Fruit fly (Drosophila melanogaster) whole organism, pupa: ENCODE measurements around the gene SA2.
A peak's percentile ranks its signal among the peaks of the same experiment; 100 is the strongest.

Source experiments
- CG10348 ChIP-seq: fragments of 200-800 bp; sonication (Bioruptor generic); IDR thresholded peaks from 2 replicates; pipeline ENCODE4 v1.3.6; 2022; ENCODE audit warnings: missing biosample characterization, missing genetic modification characterization
- CG12605 ChIP-seq: fragments of 200-800 bp; sonication (Bioruptor generic); IDR thresholded peaks from 2 replicates; pipeline ENCODE4 v1.3.6; 2022; ENCODE audit warnings: missing biosample characterization, missing genetic modification characterization
- CG13204 ChIP-seq: fragments of 200-800 bp; sonication (Bioruptor generic); optimal IDR thresholded peaks from 2 replicates; lab custom pipeline; 2018; ENCODE audit warnings: missing biosample characterization, mild to moderate bottlenecking, missing genetic modification characterization, moderate library complexity
- CG14655 ChIP-seq: fragments of 200-800 bp; sonication (Bioruptor generic); optimal IDR thresholded peaks from 3 replicates; lab custom pipeline; 2017; ENCODE audit warnings: mild to moderate bottlenecking, missing biosample characterization, missing genetic modification reagents, missing genetic modification characterization
- CG15710 ChIP-seq: fragments of 200-800 bp; sonication (Bioruptor generic); optimal IDR thresholded peaks from 2 replicates; lab custom pipeline; 2018; ENCODE audit warnings: missing biosample characterization, mild to moderate bottlenecking, missing genetic modification characterization, moderate library complexity
- CG17806 ChIP-seq: fragments of 200-800 bp; sonication (Bioruptor generic); optimal IDR thresholded peaks from 2 replicates; lab custom pipeline; 2018; ENCODE audit warnings: missing biosample characterization, mild to moderate bottlenecking, missing genetic modification characterization, moderate library complexity
- CG32121 ChIP-seq: fragments of 200-800 bp; sonication (Bioruptor generic); IDR thresholded peaks from 2 replicates; pipeline ENCODE4 v1.3.6; 2022; ENCODE audit warnings: missing biosample characterization, missing genetic modification characterization
- CG34367 ChIP-seq: fragments of 200-800 bp; sonication (Bioruptor generic); optimal IDR thresholded peaks from 2 replicates; lab custom pipeline; 2018; ENCODE audit warnings: missing biosample characterization, mild to moderate bottlenecking, missing genetic modification characterization
- CG4496 ChIP-seq: fragments of 200-800 bp; sonication (Bioruptor generic); IDR thresholded peaks from 3 replicates; pipeline ENCODE4 v1.3.6; 2022; ENCODE audit warnings: missing biosample characterization, missing genetic modification characterization
- CG8159 ChIP-seq: fragments of 200-800 bp; sonication (Bioruptor generic); optimal IDR thresholded peaks from 3 replicates; lab custom pipeline; 2018; ENCODE audit warnings: missing biosample characterization, mild to moderate bottlenecking, missing genetic modification characterization, moderate library complexity
- CG8301 ChIP-seq: fragments of 200-800 bp; sonication (Bioruptor generic); optimal IDR thresholded peaks from 2 replicates; lab custom pipeline; 2018; ENCODE audit warnings: missing biosample characterization, mild to moderate bottlenecking, missing genetic modification characterization
- CG9948 ChIP-seq: fragments of 200-800 bp; sonication (Bioruptor generic); optimal IDR thresholded peaks from 2 replicates; lab custom pipeline; 2018; ENCODE audit warnings: missing biosample characterization, mild to moderate bottlenecking, missing genetic modification characterization, moderate library complexity
- D1 ChIP-seq: fragments of 200-800 bp; sonication (Bioruptor generic); optimal IDR thresholded peaks from 2 replicates; lab custom pipeline; 2018; ENCODE audit warnings: missing biosample characterization, mild to moderate bottlenecking, missing genetic modification characterization, moderate library complexity
- EcR ChIP-seq: fragments of 200-800 bp; sonication (Bioruptor generic); optimal IDR thresholded peaks from 3 replicates; lab custom pipeline; 2019; ENCODE audit warnings: missing biosample characterization, missing genetic modification characterization, mild to moderate bottlenecking, moderate library complexity, missing genetic modification reagents
- Ets98B ChIP-seq: fragments of 200-800 bp; sonication (Bioruptor generic); IDR thresholded peaks from 2 replicates; pipeline ENCODE4 v1.3.6; 2022; ENCODE audit warnings: missing biosample characterization, missing genetic modification characterization
- Pif1A ChIP-seq: fragments of 200-800 bp; sonication (Bioruptor generic); optimal IDR thresholded peaks from 3 replicates; lab custom pipeline; 2016; ENCODE audit warnings: missing biosample characterization, missing genetic modification characterization
- Pif1B ChIP-seq: fragments of 200-800 bp; sonication (Bioruptor generic); optimal IDR thresholded peaks from 3 replicates; lab custom pipeline; 2016; ENCODE audit warnings: missing biosample characterization, missing genetic modification characterization
- Snoo ChIP-seq: fragments of 200-800 bp; sonication (Bioruptor generic); optimal IDR thresholded peaks from 3 replicates; lab custom pipeline; 2017; ENCODE audit warnings: missing biosample characterization, mild to moderate bottlenecking, missing genetic modification characterization, inconsistent platforms
- fd96Ca ChIP-seq: fragments of 200-800 bp; sonication (Bioruptor generic); IDR thresholded peaks from 3 replicates; pipeline ENCODE4 v1.3.6; 2022; ENCODE audit warnings: missing biosample characterization, missing genetic modification characterization
- gl ChIP-seq: fragments of 200-800 bp; sonication (Bioruptor generic); optimal IDR thresholded peaks from 2 replicates; lab custom pipeline; 2018; ENCODE audit warnings: missing biosample characterization, mild to moderate bottlenecking, missing genetic modification characterization
- rn ChIP-seq: fragments of 200-800 bp; sonication (Bioruptor generic); IDR thresholded peaks from 2 replicates; pipeline ENCODE4 v1.3.6; 2022; ENCODE audit warnings: missing biosample characterization, missing genetic modification characterization

SA2 gene

dm6 chr3L:1471960-1472359 is 34.3 kb upstream of the SA2 start, which contains the start of gene Naa30B:
Gene Naa30B, minus strand, starts transcription at chr3L:1472060.
- TF ChIP-seq gl (tag; lab: Kevin White, UChicago) (no peak), CG32121 (GFP tag; lab: Robert Waterston, UW) (no peak), CG8301 (no peak), CG17806 (tag; lab: Kevin White, UChicago) (no peak), CG14655 (GFP tag; lab: Kevin White, UChicago) (no peak), EcR (no peak), CG12605 (GFP tag; lab: Robert Waterston, UW) (no peak), Pif1A (no peak), D1 (tag; lab: Kevin White, UChicago) (no peak)

dm6 chr3L:1471037-1471436 is 33.4 kb upstream of the SA2 start:
- no peak for TF ChIP-seq CG14655 (GFP tag; lab: Kevin White, UChicago)
- TF ChIP-seq Ets98B (GFP tag; lab: Robert Waterston, UW), result no peak
- TF ChIP-seq rn (GFP tag; lab: Robert Waterston, UW), result no peak
- no peak for TF ChIP-seq fd96Ca (GFP tag; lab: Robert Waterston, UW)
- TF ChIP-seq CG13204 (GFP tag; lab: Kevin White, UChicago), result no peak
- TF ChIP-seq Snoo (tag; lab: Kevin White, UChicago), result no peak
- no peak for TF ChIP-seq gl (tag; lab: Kevin White, UChicago)
- TF ChIP-seq CG32121 (GFP tag; lab: Robert Waterston, UW), result no peak

- TF ChIP-seq D1 (tag; lab: Kevin White, UChicago), result no peak
- TF ChIP-seq gl (tag; lab: Kevin White, UChicago), result no peak
- TF ChIP-seq CG14655 (GFP tag; lab: Kevin White, UChicago), result no peak
Measured at dm6 chr3L:1469241-1469640, 31.6 kb upstream of the SA2 start.

dm6 chr3L:1464465-1464864 is 26.8 kb upstream of the SA2 start:
- TF ChIP-seq CG8159 (tag; lab: Kevin White, UChicago), result peak; percentile 38
- no peak for TF ChIP-seq D1 (tag; lab: Kevin White, UChicago)
- TF ChIP-seq Snoo (tag; lab: Kevin White, UChicago), result peak; percentile 15
- TF ChIP-seq CG9948, result peak; percentile 27
- TF ChIP-seq CG34367 (tag; lab: Kevin White, UChicago), result peak; percentile 19
- peak; percentile 20 for TF ChIP-seq CG8301
- TF ChIP-seq gl (tag; lab: Kevin White, UChicago), result no peak
- peak; percentile 28 for TF ChIP-seq CG17806 (tag; lab: Kevin White, UChicago)
- no peak for TF ChIP-seq CG13204 (GFP tag; lab: Kevin White, UChicago)
- peak; percentile 56 for TF ChIP-seq CG14655 (GFP tag; lab: Kevin White, UChicago)
- peak; percentile 31 for TF ChIP-seq CG15710 (tag; lab: Kevin White, UChicago)
- peak; percentile 43 for TF ChIP-seq Ets98B (GFP tag; lab: Robert Waterston, UW)
- TF ChIP-seq fd96Ca (GFP tag; lab: Robert Waterston, UW), result peak; percentile 72; the same call in 2 of the 3 replicates
- peak; percentile 63 for TF ChIP-seq Pif1B (GFP tag; lab: Kevin White, UChicago)
- peak; percentile 77 for TF ChIP-seq CG4496 (GFP tag; lab: Robert Waterston, UW)
- TF ChIP-seq CG32121 (GFP tag; lab: Robert Waterston, UW), result peak; percentile 65
- peak; percentile 16; the same call in 1 of the 2 replicates for TF ChIP-seq CG12605 (GFP tag; lab: Robert Waterston, UW)
- TF ChIP-seq rn (GFP tag; lab: Robert Waterston, UW), result peak; percentile 6; the same call in 1 of the 2 replicates
- TF ChIP-seq EcR, result no peak
- 0 out of 2 replicates have a peak, but pooled peaks have one; percentile 49 for TF ChIP-seq CG10348 (GFP tag; lab: Robert Waterston, UW)
- peak; percentile 53 for TF ChIP-seq Pif1A
- TF ChIP-seq, all 21 proteins: peak for 17

dm6 chr3L:1463547-1463946 is 25.9 kb upstream of the SA2 start, which contains the start of gene rho:
Gene rho, plus strand, starts transcription at chr3L:1463811.
- TF ChIP-seq CG15710 (tag; lab: Kevin White, UChicago), result no peak
- TF ChIP-seq Ets98B (GFP tag; lab: Robert Waterston, UW), result peak; percentile 51; the same call in 1 of the 2 replicates
- peak; percentile 1 for TF ChIP-seq CG17806 (tag; lab: Kevin White, UChicago)
- peak; percentile 42 for TF ChIP-seq CG12605 (GFP tag; lab: Robert Waterston, UW)
- no peak; the same call in 1 of the 2 replicates for TF ChIP-seq CG32121 (GFP tag; lab: Robert Waterston, UW)
- peak; percentile 66; the same call in 2 of the 3 replicates for TF ChIP-seq CG4496 (GFP tag; lab: Robert Waterston, UW)
- peak; percentile 40; the same call in 1 of the 3 replicates for TF ChIP-seq fd96Ca (GFP tag; lab: Robert Waterston, UW)
- peak; percentile 19 for TF ChIP-seq EcR
- no peak for TF ChIP-seq CG10348 (GFP tag; lab: Robert Waterston, UW)
- no peak for TF ChIP-seq CG14655 (GFP tag; lab: Kevin White, UChicago)
- peak; percentile 12 for TF ChIP-seq Snoo (tag; lab: Kevin White, UChicago)
- no peak for TF ChIP-seq Pif1A
- TF ChIP-seq gl (tag; lab: Kevin White, UChicago), result peak; percentile 27
- no peak for TF ChIP-seq CG8301
- TF ChIP-seq CG13204 (GFP tag; lab: Kevin White, UChicago), result peak; percentile 64
- TF ChIP-seq Pif1B (GFP tag; lab: Kevin White, UChicago), result no peak
- TF ChIP-seq CG9948, result no peak
- TF ChIP-seq D1 (tag; lab: Kevin White, UChicago), result no peak
- peak; percentile 16 for TF ChIP-seq CG34367 (tag; lab: Kevin White, UChicago)
- TF ChIP-seq rn (GFP tag; lab: Robert Waterston, UW), result no peak
- TF ChIP-seq CG8159 (tag; lab: Kevin White, UChicago), result peak; percentile 5

dm6 chr3L:1461831-1462230 is 24.2 kb upstream of the SA2 start:
- no peak for TF ChIP-seq gl (tag; lab: Kevin White, UChicago)
- TF ChIP-seq CG4496 (GFP tag; lab: Robert Waterston, UW), result no peak
- no peak for TF ChIP-seq CG34367 (tag; lab: Kevin White, UChicago)
- no peak for TF ChIP-seq CG17806 (tag; lab: Kevin White, UChicago)
- TF ChIP-seq CG15710 (tag; lab: Kevin White, UChicago), result no peak
- no peak for TF ChIP-seq CG12605 (GFP tag; lab: Robert Waterston, UW)
- TF ChIP-seq rn (GFP tag; lab: Robert Waterston, UW), result no peak
- TF ChIP-seq CG9948, result no peak
- TF ChIP-seq CG14655 (GFP tag; lab: Kevin White, UChicago), result no peak
- no peak for TF ChIP-seq Pif1A
- TF ChIP-seq D1 (tag; lab: Kevin White, UChicago), result no peak
